Fruit fly (Drosophila melanogaster) whole organism, pupa: Measurements from ENCODE around the gene eRF3.
A peak's percentile ranks its signal among the peaks of the same experiment; 100 is the strongest.

Source experiments
- CG10348 ChIP-seq: fragments of 200-800 bp; sonication (Bioruptor generic); IDR thresholded peaks from 2 replicates; pipeline ENCODE4 v1.3.6; 2022; ENCODE audit warnings: missing biosample characterization, missing genetic modification characterization
- CG12605 ChIP-seq: fragments of 200-800 bp; sonication (Bioruptor generic); IDR thresholded peaks from 2 replicates; pipeline ENCODE4 v1.3.6; 2022; ENCODE audit warnings: missing biosample characterization, missing genetic modification characterization
- CG13204 ChIP-seq: fragments of 200-800 bp; sonication (Bioruptor generic); optimal IDR thresholded peaks from 2 replicates; lab custom pipeline; 2018; ENCODE audit warnings: missing biosample characterization, mild to moderate bottlenecking, missing genetic modification characterization, moderate library complexity
- CG14655 ChIP-seq: fragments of 200-800 bp; sonication (Bioruptor generic); optimal IDR thresholded peaks from 3 replicates; lab custom pipeline; 2017; ENCODE audit warnings: mild to moderate bottlenecking, missing biosample characterization, missing genetic modification reagents, missing genetic modification characterization
- CG15710 ChIP-seq: fragments of 200-800 bp; sonication (Bioruptor generic); optimal IDR thresholded peaks from 2 replicates; lab custom pipeline; 2018; ENCODE audit warnings: missing biosample characterization, mild to moderate bottlenecking, missing genetic modification characterization, moderate library complexity
- CG17806 ChIP-seq: fragments of 200-800 bp; sonication (Bioruptor generic); optimal IDR thresholded peaks from 2 replicates; lab custom pipeline; 2018; ENCODE audit warnings: missing biosample characterization, mild to moderate bottlenecking, missing genetic modification characterization, moderate library complexity
- CG32121 ChIP-seq: fragments of 200-800 bp; sonication (Bioruptor generic); IDR thresholded peaks from 2 replicates; pipeline ENCODE4 v1.3.6; 2022; ENCODE audit warnings: missing biosample characterization, missing genetic modification characterization
- CG34367 ChIP-seq: fragments of 200-800 bp; sonication (Bioruptor generic); optimal IDR thresholded peaks from 2 replicates; lab custom pipeline; 2018; ENCODE audit warnings: missing biosample characterization, mild to moderate bottlenecking, missing genetic modification characterization
- CG4496 ChIP-seq: fragments of 200-800 bp; sonication (Bioruptor generic); IDR thresholded peaks from 3 replicates; pipeline ENCODE4 v1.3.6; 2022; ENCODE audit warnings: missing biosample characterization, missing genetic modification characterization
- CG8159 ChIP-seq: fragments of 200-800 bp; sonication (Bioruptor generic); optimal IDR thresholded peaks from 3 replicates; lab custom pipeline; 2018; ENCODE audit warnings: missing biosample characterization, mild to moderate bottlenecking, missing genetic modification characterization, moderate library complexity
- CG8301 ChIP-seq: fragments of 200-800 bp; sonication (Bioruptor generic); optimal IDR thresholded peaks from 2 replicates; lab custom pipeline; 2018; ENCODE audit warnings: missing biosample characterization, mild to moderate bottlenecking, missing genetic modification characterization
- CG9948 ChIP-seq: fragments of 200-800 bp; sonication (Bioruptor generic); optimal IDR thresholded peaks from 2 replicates; lab custom pipeline; 2018; ENCODE audit warnings: missing biosample characterization, mild to moderate bottlenecking, missing genetic modification characterization, moderate library complexity
- D1 ChIP-seq: fragments of 200-800 bp; sonication (Bioruptor generic); optimal IDR thresholded peaks from 2 replicates; lab custom pipeline; 2018; ENCODE audit warnings: missing biosample characterization, mild to moderate bottlenecking, missing genetic modification characterization, moderate library complexity
- EcR ChIP-seq: fragments of 200-800 bp; sonication (Bioruptor generic); optimal IDR thresholded peaks from 3 replicates; lab custom pipeline; 2019; ENCODE audit warnings: missing biosample characterization, missing genetic modification characterization, mild to moderate bottlenecking, moderate library complexity, missing genetic modification reagents
- Ets98B ChIP-seq: fragments of 200-800 bp; sonication (Bioruptor generic); IDR thresholded peaks from 2 replicates; pipeline ENCODE4 v1.3.6; 2022; ENCODE audit warnings: missing biosample characterization, missing genetic modification characterization
- Pif1A ChIP-seq: fragments of 200-800 bp; sonication (Bioruptor generic); optimal IDR thresholded peaks from 3 replicates; lab custom pipeline; 2016; ENCODE audit warnings: missing biosample characterization, missing genetic modification characterization
- Pif1B ChIP-seq: fragments of 200-800 bp; sonication (Bioruptor generic); optimal IDR thresholded peaks from 3 replicates; lab custom pipeline; 2016; ENCODE audit warnings: missing biosample characterization, missing genetic modification characterization
- Snoo ChIP-seq: fragments of 200-800 bp; sonication (Bioruptor generic); optimal IDR thresholded peaks from 3 replicates; lab custom pipeline; 2017; ENCODE audit warnings: missing biosample characterization, mild to moderate bottlenecking, missing genetic modification characterization, inconsistent platforms
- fd96Ca ChIP-seq: fragments of 200-800 bp; sonication (Bioruptor generic); IDR thresholded peaks from 3 replicates; pipeline ENCODE4 v1.3.6; 2022; ENCODE audit warnings: missing biosample characterization, missing genetic modification characterization
- gl ChIP-seq: fragments of 200-800 bp; sonication (Bioruptor generic); optimal IDR thresholded peaks from 2 replicates; lab custom pipeline; 2018; ENCODE audit warnings: missing biosample characterization, mild to moderate bottlenecking, missing genetic modification characterization
- rn ChIP-seq: fragments of 200-800 bp; sonication (Bioruptor generic); IDR thresholded peaks from 2 replicates; pipeline ENCODE4 v1.3.6; 2022; ENCODE audit warnings: missing biosample characterization, missing genetic modification characterization

Gene eRF3

dm6 chr2L:12430792-12431191, 3.5 kb upstream of the eRF3 start, which contains the start of gene CG5435:
CG5435 (minus strand) TSS chr2L:12430892.
- TF ChIP-seq CG4496 (GFP tag; lab: Robert Waterston, UW) = no peak
- no peak for TF ChIP-seq CG14655 (GFP tag; lab: Kevin White, UChicago)
- TF ChIP-seq Snoo (tag; lab: Kevin White, UChicago) = no peak
- no peak for TF ChIP-seq D1 (tag; lab: Kevin White, UChicago)
- no peak for TF ChIP-seq rn (GFP tag; lab: Robert Waterston, UW)
- no peak for TF ChIP-seq CG9948 (tag; lab: Kevin White, UChicago)
- TF ChIP-seq EcR (GFP tag; lab: Kevin White, UChicago) = no peak
- no peak for TF ChIP-seq CG13204 (GFP tag; lab: Kevin White, UChicago)
- no peak for TF ChIP-seq fd96Ca (GFP tag; lab: Robert Waterston, UW)
- no peak for TF ChIP-seq CG10348 (GFP tag; lab: Robert Waterston, UW)
- TF ChIP-seq CG34367 = no peak
- TF ChIP-seq CG32121 (GFP tag; lab: Robert Waterston, UW) = no peak
- TF ChIP-seq CG15710 (tag; lab: Kevin White, UChicago) = no peak
- TF ChIP-seq CG8301 (tag; lab: Kevin White, UChicago) = no peak

- TF ChIP-seq rn (GFP tag; lab: Robert Waterston, UW) (no peak), Pif1B (GFP tag; lab: Kevin White, UChicago) (no peak), CG15710 (tag; lab: Kevin White, UChicago) (no peak), CG8301 (tag; lab: Kevin White, UChicago) (no peak), CG14655 (GFP tag; lab: Kevin White, UChicago) (no peak), CG34367 (no peak), EcR (GFP tag; lab: Kevin White, UChicago) (peak; percentile 54), CG8159 (tag; lab: Kevin White, UChicago) (no peak), fd96Ca (GFP tag; lab: Robert Waterston, UW) (no peak), CG12605 (GFP tag; lab: Robert Waterston, UW) (no peak), Pif1A (GFP tag; lab: Kevin White, UChicago) (no peak), CG10348 (GFP tag; lab: Robert Waterston, UW) (no peak), D1 (tag; lab: Kevin White, UChicago) (no peak), CG32121 (GFP tag; lab: Robert Waterston, UW) (no peak), CG4496 (GFP tag; lab: Robert Waterston, UW) (peak; percentile 55; the same call in 2 of the 3 replicates)
Measured at dm6 chr2L:12434535-12434938, 285 bp downstream of the eRF3 start, which contains the start of gene SC35. SC35 (minus strand) TSS chr2L:12434665.

- TF ChIP-seq EcR (GFP tag; lab: Kevin White, UChicago) (peak; percentile 76), CG14655 (GFP tag; lab: Kevin White, UChicago) (no peak), CG12605 (GFP tag; lab: Robert Waterston, UW) (no peak), D1 (tag; lab: Kevin White, UChicago) (no peak)
Measured at dm6 chr2L:12435428-12435827, 1.2 kb downstream of the eRF3 start.

- TF ChIP-seq fd96Ca (GFP tag; lab: Robert Waterston, UW) (0 out of 3 replicates have a peak, but pooled peaks have one; percentile 41), CG32121 (GFP tag; lab: Robert Waterston, UW) (no peak), CG17806 (tag; lab: Kevin White, UChicago) (no peak), CG10348 (GFP tag; lab: Robert Waterston, UW) (no peak), CG12605 (GFP tag; lab: Robert Waterston, UW) (no peak), CG8159 (tag; lab: Kevin White, UChicago) (no peak), EcR (GFP tag; lab: Kevin White, UChicago) (peak; percentile 92)
Measured at dm6 chr2L:12435976-12436771, 1.9 kb downstream of the eRF3 start.

- TF ChIP-seq CG14655 (GFP tag; lab: Kevin White, UChicago) (no peak), D1 (tag; lab: Kevin White, UChicago) (no peak), CG17806 (tag; lab: Kevin White, UChicago) (no peak), EcR (GFP tag; lab: Kevin White, UChicago) (no peak), CG34367 (no peak), CG13204 (GFP tag; lab: Kevin White, UChicago) (no peak), Snoo (tag; lab: Kevin White, UChicago) (no peak), CG4496 (GFP tag; lab: Robert Waterston, UW) (no peak), CG15710 (tag; lab: Kevin White, UChicago) (no peak), CG32121 (GFP tag; lab: Robert Waterston, UW) (no peak), rn (GFP tag; lab: Robert Waterston, UW) (no peak), CG8301 (tag; lab: Kevin White, UChicago) (no peak), CG9948 (tag; lab: Kevin White, UChicago) (no peak), Ets98B (no peak), CG10348 (GFP tag; lab: Robert Waterston, UW) (no peak), gl (tag; lab: Kevin White, UChicago) (no peak), fd96Ca (GFP tag; lab: Robert Waterston, UW) (no peak)
Measured at dm6 chr2L:12445743-12446142, 11.5 kb downstream of the eRF3 start, which contains the start of gene Oatp33Ea. Oatp33Ea (minus strand) TSS chr2L:12445924.
